Worm (Caenorhabditis elegans) whole organism, L2 larva: ENCODE data around the gene clec-1.

ENCODE experiments used
- ZK546.5 ChIP-seq: sonication (generic microtip); optimal IDR thresholded peaks from 2 replicates; lab custom pipeline; 2017; ENCODE audit warnings: missing biosample characterization, missing genetic modification characterization
- aly-2 ChIP-seq: fragments of 150-350 bp; optimal IDR thresholded peaks from 2 replicates; lab custom pipeline; 2014; ENCODE audit warnings: missing biosample characterization, missing genetic modification characterization
- elt-1 ChIP-seq: fragments of 150-350 bp; optimal IDR thresholded peaks from 2 replicates; lab custom pipeline; 2014; ENCODE audit warnings: missing biosample characterization, missing genetic modification characterization
- elt-3 ChIP-seq: sonication (generic microtip); optimal IDR thresholded peaks from 2 replicates; lab custom pipeline; 2017; ENCODE audit warnings: missing biosample characterization, missing genetic modification characterization
- mdl-1 ChIP-seq, 2 experiments: fragments of 150-350 bp in 1 of 2; sonication (generic microtip) in 1 of 2; optimal IDR thresholded peaks; 2 replicates each; lab custom pipeline; 2017; ENCODE audit warnings: missing biosample characterization in 2 of 2, missing genetic modification characterization in 2 of 2
- nhr-11 ChIP-seq: fragments of 150-350 bp; optimal IDR thresholded peaks from 2 replicates; lab custom pipeline; 2014; ENCODE audit warnings: missing biosample characterization, missing genetic modification characterization
- nhr-25 ChIP-seq: fragments of 150-350 bp; sonication (generic microtip); optimal IDR thresholded peaks from 3 replicates; lab custom pipeline; 2014; ENCODE audit warnings: missing biosample characterization, missing genetic modification characterization
- nhr-77 ChIP-seq: fragments of 150-350 bp; optimal IDR thresholded peaks from 2 replicates; lab custom pipeline; 2014; ENCODE audit warnings: missing biosample characterization, missing genetic modification characterization
- unc-62 ChIP-seq: fragments of 150-350 bp; optimal IDR thresholded peaks from 2 replicates; lab custom pipeline; 2014; ENCODE audit warnings: missing biosample characterization, missing genetic modification reagents, missing genetic modification characterization

- TF ChIP-seq mdl-1 (tag; optimal IDR thresholded peaks at IDR 0.05; lab: Kevin White, UChicago) (no peak), unc-62 (no peak), elt-1 (tag; lab: Kevin White, UChicago) (no peak), nhr-25 (tag; lab: Kevin White, UChicago) (no peak), elt-3 (tag; lab: Kevin White, UChicago) (no peak), nhr-77 (tag; lab: Kevin White, UChicago) (no peak), ZK546.5 (no peak), aly-2 (no peak), nhr-11 (tag; lab: Kevin White, UChicago) (no peak)
These were observed 39.2 kb upstream of the clec-1 start, which contains the start of the genes mut-14 and C14C11.2 for ce11 chrV:5660604-5661209.
